Worm (Caenorhabditis elegans) whole organism, young adult: Measurements from ENCODE around the gene mdf-2.

ENCODE experiments used
- B0019.2 ChIP-seq: fragments of 200-800 bp; sonication (Bioruptor generic); conservative IDR thresholded peaks from 2 replicates; pipeline ENCODE4 v1.3.6; 2022; ENCODE audit warnings: missing genetic modification reagents, missing genetic modification characterization, missing compliant biosample characterization
- B0261.1 ChIP-seq: sonication (generic microtip); optimal IDR thresholded peaks from 2 replicates; lab custom pipeline; 2016; ENCODE audit warnings: mild to moderate bottlenecking, missing genetic modification characterization, moderate library complexity, missing compliant biosample characterization
- B0336.3 ChIP-seq: fragments of 200-800 bp; sonication (Bioruptor generic); IDR thresholded peaks from 2 replicates; pipeline ENCODE4 v1.3.6; 2022; ENCODE audit warnings: missing genetic modification characterization, missing compliant biosample characterization
- F23B12.7 ChIP-seq: sonication (generic microtip); optimal IDR thresholded peaks from 2 replicates; lab custom pipeline; 2017; ENCODE audit warnings: missing genetic modification characterization, mild to moderate bottlenecking, missing compliant biosample characterization, antibody characterized with exemption, moderate library complexity; ENCODE audit not compliant: insufficient read depth
- F37B4.10 ChIP-seq: fragments of 200-800 bp; sonication (Bioruptor generic); IDR thresholded peaks from 2 replicates; pipeline ENCODE4 v1.3.6; 2022; ENCODE audit warnings: missing genetic modification characterization, missing compliant biosample characterization
- F55B11.4 ChIP-seq: sonication (generic microtip); optimal IDR thresholded peaks from 2 replicates; lab custom pipeline; 2016; ENCODE audit warnings: missing compliant biosample characterization, missing genetic modification characterization, borderline replicate concordance; ENCODE audit not compliant: insufficient read depth
- Y53F4B.3 ChIP-seq: fragments of 200-800 bp; sonication (Bioruptor generic); IDR thresholded peaks from 2 replicates; pipeline ENCODE4 v1.3.6; 2022; ENCODE audit warnings: missing genetic modification reagents, missing genetic modification characterization, missing compliant biosample characterization
- Y79H2A.3 ChIP-seq: fragments of 200-800 bp; sonication (Bioruptor generic); conservative IDR thresholded peaks from 2 replicates; pipeline ENCODE4 v1.3.6; 2022; ENCODE audit warnings: missing genetic modification reagents, missing genetic modification characterization, missing compliant biosample characterization
- Y95B8A.8 ChIP-seq: fragments of 200-800 bp; sonication (Bioruptor generic); IDR thresholded peaks from 2 replicates; pipeline ENCODE4 v1.3.6; 2022; ENCODE audit warnings: missing genetic modification reagents, missing genetic modification characterization, missing compliant biosample characterization
- ZK185.1 ChIP-seq: sonication (generic microtip); optimal IDR thresholded peaks from 2 replicates; lab custom pipeline; 2016; ENCODE audit warnings: mild to moderate bottlenecking, missing genetic modification characterization, missing compliant biosample characterization; ENCODE audit not compliant: poor library complexity, severe bottlenecking
- ama-1 ChIP-seq, 3 experiments: fragments of 150-350 bp in 1 of 3; sonication (generic microtip) in 2 of 3; optimal IDR thresholded peaks; 2 replicates each; lab custom pipeline; 2014 to 2018; ENCODE audit warnings: missing biosample characterization in 2 of 3, missing genetic modification characterization in 2 of 3, missing genetic modification reagents in 2 of 3
- attf-3 ChIP-seq: fragments of 200-800 bp; sonication (Bioruptor generic); conservative IDR thresholded peaks from 2 replicates; pipeline ENCODE4 v1.3.6; 2022; ENCODE audit warnings: missing genetic modification reagents, missing genetic modification characterization, missing compliant biosample characterization
- attf-5 ChIP-seq: fragments of 200-800 bp; sonication (Bioruptor generic); optimal IDR thresholded peaks from 2 replicates; lab custom pipeline; 2018; ENCODE audit warnings: mild to moderate bottlenecking, missing genetic modification characterization, missing compliant biosample characterization
- attf-6 ChIP-seq: fragments of 200-800 bp; sonication (Bioruptor generic); IDR thresholded peaks from 2 replicates; pipeline ENCODE4 v1.3.6; 2022; ENCODE audit warnings: missing genetic modification reagents, missing genetic modification characterization, missing compliant biosample characterization
- ceh-27 ChIP-seq: fragments of 200-800 bp; sonication (Bioruptor generic); optimal IDR thresholded peaks from 2 replicates; lab custom pipeline; 2018; ENCODE audit warnings: mild to moderate bottlenecking, missing genetic modification characterization, moderate library complexity, missing compliant biosample characterization
- chd-7 ChIP-seq: sonication (generic microtip); optimal IDR thresholded peaks from 2 replicates; lab custom pipeline; 2016; ENCODE audit warnings: mild to moderate bottlenecking, missing genetic modification characterization, moderate library complexity, missing compliant biosample characterization
- dpl-1 ChIP-seq: fragments of 150-350 bp; optimal IDR thresholded peaks from 2 replicates; lab custom pipeline; 2014; ENCODE audit warnings: missing biosample characterization, missing genetic modification reagents, missing genetic modification characterization
- egrh-3 ChIP-seq: fragments of 200-800 bp; sonication (Bioruptor generic); IDR thresholded peaks from 2 replicates; pipeline ENCODE4 v1.3.6; 2022; ENCODE audit warnings: missing genetic modification reagents, missing genetic modification characterization, missing compliant biosample characterization
- ekl-4 ChIP-seq: fragments of 200-800 bp; sonication (Bioruptor generic); IDR thresholded peaks from 2 replicates; pipeline ENCODE4 v1.3.6; 2022; ENCODE audit warnings: missing genetic modification reagents, missing genetic modification characterization, missing compliant biosample characterization
- fkh-3 ChIP-seq: sonication (generic microtip); optimal IDR thresholded peaks from 2 replicates; lab custom pipeline; 2016; ENCODE audit warnings: mild to moderate bottlenecking, missing genetic modification characterization, missing compliant biosample characterization
- gei-17 ChIP-seq: fragments of 200-800 bp; sonication (Bioruptor generic); optimal IDR thresholded peaks from 2 replicates; lab custom pipeline; 2018; ENCODE audit warnings: mild to moderate bottlenecking, missing genetic modification characterization, missing compliant biosample characterization
- him-1 ChIP-seq: sonication (generic microtip); optimal IDR thresholded peaks from 2 replicates; lab custom pipeline; 2016; ENCODE audit warnings: missing genotype, missing genetic modification reagents, missing genetic modification characterization, missing compliant biosample characterization
- hlh-26 ChIP-seq: fragments of 200-800 bp; sonication (Bioruptor generic); conservative IDR thresholded peaks from 2 replicates; pipeline ENCODE4 v1.3.6; 2022; ENCODE audit warnings: missing genetic modification reagents, missing genetic modification characterization, missing compliant biosample characterization
- let-607 ChIP-seq, 2 experiments: fragments of 200-800 bp in 1 of 2; sonication (Bioruptor generic) in 1 of 2; sonication (generic microtip) in 1 of 2; optimal IDR thresholded peaks; 2 replicates each; lab custom pipeline; 2016 to 2018; ENCODE audit warnings: mild to moderate bottlenecking in 2 of 2, missing compliant biosample characterization in 2 of 2, missing genetic modification characterization in 2 of 2, moderate library complexity in 2 of 2, missing genotype in 1 of 2
- lin-40 ChIP-seq: sonication (generic microtip); optimal IDR thresholded peaks from 2 replicates; lab custom pipeline; 2016; ENCODE audit warnings: missing genetic modification characterization, mild to moderate bottlenecking, missing compliant biosample characterization, missing genotype, missing genetic modification reagents
- madf-10 ChIP-seq: sonication (generic microtip); optimal IDR thresholded peaks from 2 replicates; lab custom pipeline; 2016; ENCODE audit warnings: mild to moderate bottlenecking, missing genetic modification characterization, missing compliant biosample characterization
- madf-6 ChIP-seq: fragments of 200-800 bp; sonication (Bioruptor generic); IDR thresholded peaks from 2 replicates; pipeline ENCODE4 v1.3.6; 2022; ENCODE audit warnings: missing genetic modification reagents, missing genetic modification characterization, missing compliant biosample characterization
- madf-8 ChIP-seq: fragments of 200-800 bp; sonication (Bioruptor generic); conservative IDR thresholded peaks from 2 replicates; pipeline ENCODE4 v1.3.6; 2022; ENCODE audit warnings: missing genetic modification reagents, missing genetic modification characterization, missing compliant biosample characterization
- mcd-1 ChIP-seq: fragments of 200-800 bp; sonication (Bioruptor generic); IDR thresholded peaks from 2 replicates; pipeline ENCODE4 v1.3.6; 2022; ENCODE audit warnings: missing genetic modification reagents, missing genetic modification characterization, missing compliant biosample characterization
- mes-4 ChIP-seq: sonication (generic microtip); optimal IDR thresholded peaks from 2 replicates; lab custom pipeline; 2016; ENCODE audit warnings: missing genotype, missing genetic modification characterization, missing compliant biosample characterization
- nhr-27 ChIP-seq: fragments of 200-800 bp; sonication (Bioruptor generic); optimal IDR thresholded peaks from 2 replicates; lab custom pipeline; 2018; ENCODE audit warnings: mild to moderate bottlenecking, missing genetic modification characterization, moderate library complexity, missing compliant biosample characterization
- pbrm-1 ChIP-seq: fragments of 200-800 bp; sonication (Bioruptor generic); IDR thresholded peaks from 2 replicates; pipeline ENCODE4 v1.3.6; 2022; ENCODE audit warnings: missing genetic modification reagents, missing genetic modification characterization, missing compliant biosample characterization
- pha-4 ChIP-seq: fragments of 150-350 bp; sonication (generic microtip); optimal IDR thresholded peaks from 2 replicates; lab custom pipeline; 2014; ENCODE audit warnings: missing biosample characterization, missing genetic modification reagents, missing genetic modification characterization
- sdz-38 ChIP-seq: sonication (generic microtip); optimal IDR thresholded peaks from 2 replicates; lab custom pipeline; 2016; ENCODE audit warnings: missing genotype, missing genetic modification characterization, missing compliant biosample characterization
- snpc-1.1 ChIP-seq: sonication (generic microtip); optimal IDR thresholded peaks from 2 replicates; lab custom pipeline; 2017; ENCODE audit warnings: missing genetic modification characterization, mild to moderate bottlenecking, missing compliant biosample characterization, antibody characterized with exemption, moderate library complexity, missing genotype, missing genetic modification reagents; ENCODE audit not compliant: insufficient read depth
- snpc-1.3 ChIP-seq: sonication (generic microtip); optimal IDR thresholded peaks from 2 replicates; lab custom pipeline; 2017; ENCODE audit warnings: missing genetic modification characterization, mild to moderate bottlenecking, missing compliant biosample characterization, antibody characterized with exemption, moderate library complexity, missing genotype, missing genetic modification reagents; ENCODE audit not compliant: insufficient read depth
- tbx-9 ChIP-seq: sonication (generic microtip); optimal IDR thresholded peaks from 2 replicates; lab custom pipeline; 2016; ENCODE audit warnings: borderline replicate concordance, missing genetic modification characterization, inconsistent platforms, missing compliant biosample characterization
- unc-62 ChIP-seq: fragments of 150-350 bp; optimal IDR thresholded peaks from 2 replicates; lab custom pipeline; 2014; ENCODE audit warnings: missing biosample characterization, missing genetic modification reagents, missing genetic modification characterization
- ztf-18 ChIP-seq: sonication (generic microtip); optimal IDR thresholded peaks from 2 replicates; lab custom pipeline; 2016; ENCODE audit warnings: missing genotype, mild to moderate bottlenecking, missing genetic modification characterization, missing compliant biosample characterization
- ztf-25 ChIP-seq: fragments of 200-800 bp; sonication (Bioruptor generic); IDR thresholded peaks from 2 replicates; pipeline ENCODE4 v1.3.6; 2022; ENCODE audit warnings: missing genetic modification reagents, missing genetic modification characterization, missing compliant biosample characterization
- ztf-26 ChIP-seq: sonication (generic microtip); optimal IDR thresholded peaks from 2 replicates; lab custom pipeline; 2017; ENCODE audit warnings: missing genetic modification characterization, missing compliant biosample characterization
- ztf-28 ChIP-seq: fragments of 200-800 bp; sonication (Bioruptor generic); IDR thresholded peaks from 2 replicates; pipeline ENCODE4 v1.3.6; 2022; ENCODE audit warnings: missing genetic modification reagents, missing genetic modification characterization, missing compliant biosample characterization

Gene mdf-2

DNA sequence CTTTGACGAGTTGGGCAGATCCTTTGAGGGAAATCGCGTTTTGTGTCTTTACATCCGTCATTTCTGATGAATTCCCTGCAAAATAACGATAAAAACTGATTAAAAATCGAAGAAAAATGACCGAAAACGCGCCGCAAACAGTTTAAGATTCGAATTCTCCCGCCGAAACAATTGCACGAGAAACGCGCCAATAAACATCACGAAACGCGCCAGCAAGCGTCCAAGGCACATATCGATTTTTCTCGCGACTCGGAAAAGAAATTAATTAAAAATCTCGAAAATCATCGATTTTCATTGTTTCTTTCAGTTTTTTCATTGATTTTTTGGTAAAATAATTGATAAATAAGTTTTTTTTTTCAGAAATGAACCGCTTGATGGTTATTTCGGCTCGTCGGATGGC, at the start of gene mdf-2, which contains the start of gene nduv-3 (continued):
- TF ChIP-seq B0261.1 (tag; lab: Kevin White, UChicago): peak; percentile 22
- no peak for TF ChIP-seq nhr-27 (tag; lab: Kevin White, UChicago)
- no peak for TF ChIP-seq ama-1 (optimal IDR thresholded peaks at IDR 0.05; lab: Kevin White, UChicago)
- no peak for TF ChIP-seq ama-1 (GFP tag; optimal IDR thresholded peaks at IDR 0.05; lab: Kevin White, UChicago)
- peak; percentile 52; the same call in 1 of the 2 replicates for TF ChIP-seq ekl-4 (GFP tag; lab: Robert Waterston, UW)
- TF ChIP-seq dpl-1 (GFP tag; lab: Kevin White, UChicago): peak; percentile 77
- peak; percentile 26 for TF ChIP-seq ztf-26
- no peak for TF ChIP-seq pha-4
- no peak for TF ChIP-seq Y95B8A.8 (GFP tag; lab: Robert Waterston, UW)
- peak; percentile 9 for TF ChIP-seq F23B12.7 (tag; lab: Kevin White, UChicago)
- no peak for TF ChIP-seq snpc-1.1 (tag; lab: Kevin White, UChicago)
- no peak for TF ChIP-seq snpc-1.3 (tag; lab: Kevin White, UChicago)
- no peak for TF ChIP-seq ztf-28
- TF ChIP-seq madf-6 (GFP tag; lab: Robert Waterston, UW): peak; percentile 88
- TF ChIP-seq gei-17 (GFP tag; lab: Kevin White, UChicago): no peak
- no peak for TF ChIP-seq chd-7
- TF ChIP-seq sdz-38 (tag; lab: Kevin White, UChicago): no peak
- TF ChIP-seq fkh-3: no peak
- peak; percentile 80 for TF ChIP-seq lin-40 (tag; lab: Kevin White, UChicago)
- no peak for TF ChIP-seq Y53F4B.3
- peak; percentile 81 for TF ChIP-seq attf-3 (GFP tag; lab: Robert Waterston, UW)
- TF ChIP-seq ZK185.1 (tag; lab: Kevin White, UChicago): no peak
- TF ChIP-seq mcd-1 (GFP tag; lab: Robert Waterston, UW): peak; percentile 87
- TF ChIP-seq B0019.2: no peak
- TF ChIP-seq attf-5 (GFP tag; lab: Kevin White, UChicago): peak; percentile 83
- no peak for TF ChIP-seq tbx-9 (tag; lab: Kevin White, UChicago)
- TF ChIP-seq ceh-27 (GFP tag; lab: Kevin White, UChicago): no peak
- TF ChIP-seq F37B4.10 (GFP tag; lab: Robert Waterston, UW): no peak
- TF ChIP-seq madf-8 (GFP tag; lab: Robert Waterston, UW): peak; percentile 69
- 0 out of 2 replicates have a peak, but pooled peaks have one; percentile 26 for TF ChIP-seq attf-6 (GFP tag; lab: Robert Waterston, UW)

DNA sequence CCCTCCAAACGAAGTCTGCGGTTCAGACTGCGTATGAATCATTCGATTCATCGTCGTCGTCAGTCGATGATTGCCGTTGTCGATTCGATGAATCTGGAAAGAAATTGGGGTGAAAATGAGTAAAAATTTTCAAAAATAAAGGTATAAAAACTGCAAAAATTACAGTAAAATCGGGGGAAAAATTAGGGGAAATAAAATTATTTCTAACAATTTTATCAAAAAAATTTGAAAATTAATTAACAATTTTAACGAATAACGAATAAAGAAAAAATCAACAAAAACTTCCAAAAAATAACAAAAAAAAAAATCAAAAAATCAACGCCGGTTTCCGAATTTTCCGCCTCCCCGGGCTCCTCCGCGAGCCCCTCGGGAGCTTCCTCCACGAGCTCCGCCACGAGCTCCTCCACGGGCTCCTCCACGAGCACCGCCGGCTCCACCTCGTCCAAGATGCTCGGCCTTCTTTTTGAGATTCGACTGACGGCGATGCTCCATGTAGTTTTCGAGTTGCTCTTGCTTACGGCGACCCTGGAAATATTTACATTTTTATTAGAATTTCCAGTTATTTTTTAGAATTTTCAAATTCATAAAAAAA, 47.9 kb upstream of the mdf-2 start, which contains the start of gene egrh-3:
TSS of gene egrh-3 (minus strand) at position 51 of the 592 bp plus-strand sequence.
- TF ChIP-seq egrh-3 (peak; percentile 94), unc-62 (GFP tag; lab: Kevin White, UChicago) (no peak)

DNA sequence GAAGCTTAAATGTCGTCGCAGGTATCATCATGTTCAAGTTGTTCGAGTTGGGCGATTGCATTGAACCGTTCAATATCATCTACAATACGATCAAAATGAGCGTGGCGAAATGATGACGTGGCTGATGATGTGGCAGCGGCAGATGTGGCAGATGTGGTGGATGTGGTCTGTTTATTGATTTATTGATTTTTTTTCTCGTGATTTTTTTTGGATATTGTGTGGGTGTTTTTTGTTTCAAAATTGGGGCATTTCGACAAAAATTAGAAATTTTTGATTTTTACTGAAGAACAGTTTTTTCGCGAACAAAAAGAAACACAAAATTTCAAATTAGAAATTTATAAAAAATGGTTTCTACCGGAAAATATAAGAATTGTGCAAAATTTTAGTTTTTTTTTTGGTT, 39.4 kb upstream of the mdf-2 start:
- TF ChIP-seq F55B11.4 (tag; lab: Kevin White, UChicago) (no peak), hlh-26 (GFP tag; lab: Robert Waterston, UW) (no peak), ztf-25 (no peak), Y79H2A.3 (GFP tag; lab: Robert Waterston, UW) (no peak), pbrm-1 (GFP tag; lab: Robert Waterston, UW) (no peak), B0336.3 (GFP tag; lab: Robert Waterston, UW) (no peak), attf-5 (GFP tag; lab: Kevin White, UChicago) (no peak), ztf-18 (tag; lab: Kevin White, UChicago) (no peak), F37B4.10 (GFP tag; lab: Robert Waterston, UW) (no peak), F23B12.7 (tag; lab: Kevin White, UChicago) (no peak), let-607 (tag; optimal IDR thresholded peaks at IDR 0.05; lab: Kevin White, UChicago) (no peak), madf-10 (tag; lab: Kevin White, UChicago) (no peak), him-1 (no peak), mes-4 (tag; lab: Kevin White, UChicago) (no peak)
